Fruit fly (Drosophila melanogaster) whole organism, wandering third instar larva: ENCODE results near the gene BtbVII.

Experiments
- GATAd ChIP-seq: sonication (Bioruptor generic); optimal IDR thresholded peaks from 2 replicates; lab custom pipeline; 2016; ENCODE audit warnings: missing biosample characterization, missing genetic modification characterization
- Hr78 ChIP-seq: fragments of >200 bp; optimal IDR thresholded peaks from 2 replicates; lab custom pipeline; 2017; ENCODE audit warnings: missing biosample characterization, missing genetic modification characterization
- N ChIP-seq: fragments of >200 bp; optimal IDR thresholded peaks from 2 replicates; lab custom pipeline; 2018; ENCODE audit warnings: missing biosample characterization, missing external identifiers, missing genetic modification characterization
- br ChIP-seq: fragments of 200-800 bp; sonication (Bioruptor generic); optimal IDR thresholded peaks from 2 replicates; lab custom pipeline; 2016; ENCODE audit warnings: missing biosample characterization, missing genetic modification characterization
- lola ChIP-seq: fragments of >200 bp; optimal IDR thresholded peaks from 2 replicates; lab custom pipeline; 2017; ENCODE audit warnings: missing biosample characterization, missing genetic modification characterization
- pan ChIP-seq: fragments of >200 bp; optimal IDR thresholded peaks from 2 replicates; lab custom pipeline; 2017
- psq ChIP-seq: fragments of 200-800 bp; sonication (Bioruptor generic); optimal IDR thresholded peaks from 3 replicates; lab custom pipeline; 2017; ENCODE audit warnings: missing biosample characterization, mild to moderate bottlenecking, missing genetic modification characterization, moderate library complexity

dm6 chr3L:3134064-3134545 is 14.3 kb upstream of the BtbVII start:
- TF ChIP-seq psq (GFP tag; lab: Kevin White, UChicago): no peak
- TF ChIP-seq pan (lab: Kevin White, UChicago): no peak
- TF ChIP-seq lola (GFP tag; lab: Kevin White, UChicago): no peak
- TF ChIP-seq br: peak; percentile 16
- no peak for TF ChIP-seq N
- TF ChIP-seq GATAd (GFP tag; lab: Kevin White, UChicago): no peak
- TF ChIP-seq Hr78 (GFP tag; lab: Kevin White, UChicago): no peak
